Worm (Caenorhabditis elegans) whole organism, young adult: ENCODE data around the gene K09C4.5.

Experiments
- B0035.1 ChIP-seq: sonication (generic microtip); optimal IDR thresholded peaks from 2 replicates; lab custom pipeline; 2016; ENCODE audit warnings: missing genetic modification characterization, mild to moderate bottlenecking, missing compliant biosample characterization, missing genotype, missing genetic modification reagents
- F57A8.1 ChIP-seq: fragments of 200-800 bp; sonication (Bioruptor generic); optimal IDR thresholded peaks from 2 replicates; lab custom pipeline; 2018; ENCODE audit warnings: mild to moderate bottlenecking, missing genetic modification characterization, moderate library complexity, missing compliant biosample characterization
- K11D2.4 ChIP-seq: fragments of 200-800 bp; sonication (Bioruptor generic); IDR thresholded peaks from 2 replicates; pipeline ENCODE4 v1.3.6; 2022; ENCODE audit warnings: missing genetic modification reagents, missing genetic modification characterization, missing compliant biosample characterization
- T07F8.4 ChIP-seq: sonication (generic microtip); optimal IDR thresholded peaks from 2 replicates; lab custom pipeline; 2016; ENCODE audit warnings: mild to moderate bottlenecking, missing genetic modification characterization, moderate library complexity, missing compliant biosample characterization
- ama-1 ChIP-seq, 3 experiments: fragments of 150-350 bp in 1 of 3; sonication (generic microtip) in 2 of 3; optimal IDR thresholded peaks; 2 replicates each; lab custom pipeline; 2014 to 2018; ENCODE audit warnings: missing biosample characterization in 2 of 3, missing genetic modification characterization in 2 of 3, missing genetic modification reagents in 2 of 3
- cebp-2 ChIP-seq: fragments of 200-800 bp; sonication (Bioruptor generic); IDR thresholded peaks from 2 replicates; pipeline ENCODE4 v1.3.6; 2022; ENCODE audit warnings: missing genetic modification characterization, missing compliant biosample characterization
- ceh-79 ChIP-seq: sonication (generic microtip); optimal IDR thresholded peaks from 2 replicates; lab custom pipeline; 2017; ENCODE audit warnings: mild to moderate bottlenecking, missing genetic modification characterization, missing compliant biosample characterization
- dox-1 ChIP-seq: fragments of 200-800 bp; sonication (Bioruptor generic); IDR thresholded peaks from 2 replicates; pipeline ENCODE4 v1.3.6; 2022; ENCODE audit warnings: missing genetic modification reagents, missing genetic modification characterization, missing compliant biosample characterization
- lir-1 ChIP-seq: fragments of 200-800 bp; sonication (Bioruptor generic); conservative IDR thresholded peaks from 2 replicates; pipeline ENCODE4 v1.3.6; 2022; ENCODE audit warnings: missing genetic modification reagents, missing genetic modification characterization, missing compliant biosample characterization
- madf-8 ChIP-seq: fragments of 200-800 bp; sonication (Bioruptor generic); conservative IDR thresholded peaks from 2 replicates; pipeline ENCODE4 v1.3.6; 2022; ENCODE audit warnings: missing genetic modification reagents, missing genetic modification characterization, missing compliant biosample characterization
- nfya-1 ChIP-seq: sonication (generic microtip); optimal IDR thresholded peaks from 2 replicates; lab custom pipeline; 2017; ENCODE audit warnings: antibody characterized with exemption, missing compliant biosample characterization, missing genetic modification characterization, borderline replicate concordance; ENCODE audit not compliant: insufficient read depth
- nfyb-1 ChIP-seq: fragments of 200-800 bp; sonication (Bioruptor generic); IDR thresholded peaks from 2 replicates; pipeline ENCODE4 v1.3.6; 2022; ENCODE audit warnings: missing genetic modification reagents, missing genetic modification characterization, missing compliant biosample characterization
- rec-8 ChIP-seq, 2 experiments: sonication (generic microtip); optimal IDR thresholded peaks; 2 replicates each; lab custom pipeline; 2016; ENCODE audit warnings: mild to moderate bottlenecking in 2 of 2, missing genetic modification characterization in 2 of 2, missing genetic modification reagents in 2 of 2, missing genotype in 2 of 2, missing biosample characterization in 1 of 2, missing compliant biosample characterization in 1 of 2, moderate library complexity in 1 of 2
- tbp1 ChIP-seq: fragments of 200-800 bp; sonication (Bioruptor generic); optimal IDR thresholded peaks from 2 replicates; lab custom pipeline; 2018; ENCODE audit warnings: mild to moderate bottlenecking, missing genetic modification characterization, missing compliant biosample characterization

- TF ChIP-seq nfyb-1 (GFP tag; lab: Robert Waterston, UW) (no peak), tbp1 (GFP tag; lab: Kevin White, UChicago) (no peak), rec-8 (tag; optimal IDR thresholded peaks at IDR 0.05; lab: Kevin White, UChicago) (no peak), F57A8.1 (GFP tag; lab: Kevin White, UChicago) (no peak), B0035.1 (no peak), madf-8 (GFP tag; lab: Robert Waterston, UW) (no peak), ama-1 (optimal IDR thresholded peaks at IDR 0.05; lab: Kevin White, UChicago) (no peak), ama-1 (GFP tag; optimal IDR thresholded peaks at IDR 0.05; lab: Kevin White, UChicago) (no peak), nfya-1 (no peak), K11D2.4 (GFP tag; lab: Robert Waterston, UW) (no peak), lir-1 (GFP tag; lab: Robert Waterston, UW) (no peak), cebp-2 (GFP tag; lab: Robert Waterston, UW) (no peak), ceh-79 (tag; lab: Kevin White, UChicago) (no peak), T07F8.4 (tag; lab: Kevin White, UChicago) (no peak), dox-1 (no peak)
Observed at ce11 chrX:3334115-3334514, 51.7 kb downstream of the K09C4.5 start.
